Fruit fly (Drosophila melanogaster) whole organism, embryonic: ENCODE data around the gene CG9948.

Experiments
- Aef1 ChIP-seq: fragments of 200-800 bp; sonication (Bioruptor generic); IDR thresholded peaks from 3 replicates; pipeline ENCODE4 v1.3.6; 2022; ENCODE audit warnings: missing biosample characterization, missing genetic modification characterization
- BtbVII ChIP-seq: fragments of 200-800 bp; sonication (Bioruptor generic); optimal IDR thresholded peaks from 3 replicates; lab custom pipeline; 2017; ENCODE audit warnings: missing biosample characterization, mild to moderate bottlenecking, missing genetic modification characterization
- Bteb2 ChIP-seq: fragments of 200-800 bp; sonication (Bioruptor generic); optimal IDR thresholded peaks from 2 replicates; lab custom pipeline; 2016; ENCODE audit warnings: missing biosample characterization, missing genetic modification characterization
- CG10267 ChIP-seq: fragments of 200-800 bp; sonication (Bioruptor generic); optimal IDR thresholded peaks from 2 replicates; lab custom pipeline; 2018; ENCODE audit warnings: missing biosample characterization, mild to moderate bottlenecking, missing genetic modification characterization, moderate library complexity
- CG11723 ChIP-seq: fragments of 200-800 bp; sonication (Bioruptor generic); optimal IDR thresholded peaks from 2 replicates; lab custom pipeline; 2017; ENCODE audit warnings: missing biosample characterization, mild to moderate bottlenecking, missing genetic modification characterization
- CG12236 ChIP-seq: fragments of 200-800 bp; sonication (Bioruptor generic); optimal IDR thresholded peaks from 2 replicates; lab custom pipeline; 2016; ENCODE audit warnings: missing biosample characterization, missing genetic modification characterization
- CG13287 ChIP-seq: fragments of 200-800 bp; sonication (Bioruptor generic); IDR thresholded peaks from 2 replicates; pipeline ENCODE4 v1.3.6; 2022; ENCODE audit warnings: missing biosample characterization, missing genetic modification characterization; ENCODE audit not compliant: partially characterized antibody
- CG15514 ChIP-seq: fragments of 200-800 bp; sonication (Bioruptor generic); optimal IDR thresholded peaks from 3 replicates; lab custom pipeline; 2017; ENCODE audit warnings: missing biosample characterization, missing genetic modification characterization, mild to moderate bottlenecking, moderate library complexity, missing genetic modification reagents
- CG16779 ChIP-seq: fragments of 200-800 bp; sonication (Bioruptor generic); IDR thresholded peaks from 2 replicates; pipeline ENCODE4 v1.3.6; 2022; ENCODE audit warnings: missing biosample characterization, missing genetic modification characterization
- CG16813 ChIP-seq: fragments of 200-800 bp; sonication (Bioruptor generic); IDR thresholded peaks from 3 replicates; pipeline ENCODE4 v1.3.6; 2022; ENCODE audit warnings: missing biosample characterization, missing genetic modification characterization; ENCODE audit not compliant: partially characterized antibody
- CG31388 ChIP-seq: fragments of 200-800 bp; sonication (Bioruptor generic); optimal IDR thresholded peaks from 2 replicates; lab custom pipeline; 2016; ENCODE audit warnings: missing biosample characterization, missing genetic modification characterization
- CG32772 ChIP-seq: fragments of 200-800 bp; sonication (Bioruptor generic); IDR thresholded peaks from 2 replicates; pipeline ENCODE4 v1.3.6; 2022; ENCODE audit warnings: missing biosample characterization, missing genetic modification characterization
- CG33557 ChIP-seq: fragments of 200-800 bp; sonication (Bioruptor generic); optimal IDR thresholded peaks from 2 replicates; lab custom pipeline; 2019; ENCODE audit warnings: missing biosample characterization, mild to moderate bottlenecking, missing genetic modification characterization, moderate library complexity
- CG3407 ChIP-seq: fragments of 200-800 bp; sonication (Bioruptor generic); optimal IDR thresholded peaks from 2 replicates; lab custom pipeline; 2018; ENCODE audit warnings: missing biosample characterization, mild to moderate bottlenecking, missing genetic modification characterization
- CG4328 ChIP-seq: fragments of 200-800 bp; sonication (Bioruptor generic); optimal IDR thresholded peaks from 3 replicates; lab custom pipeline; 2017; ENCODE audit warnings: missing biosample characterization, missing genetic modification reagents, missing genetic modification characterization
- CG4820 ChIP-seq: fragments of 200-800 bp; sonication (Bioruptor generic); optimal IDR thresholded peaks from 3 replicates; lab custom pipeline; 2016; ENCODE audit warnings: missing biosample characterization, missing genetic modification characterization
- CG4854 ChIP-seq: fragments of 200-800 bp; sonication (Bioruptor generic); optimal IDR thresholded peaks from 2 replicates; lab custom pipeline; 2016; ENCODE audit warnings: missing biosample characterization, missing genetic modification characterization, inconsistent platforms
- CG6272 ChIP-seq: fragments of 200-800 bp; sonication (Bioruptor generic); IDR thresholded peaks from 2 replicates; pipeline ENCODE4 v1.3.6; 2022; ENCODE audit warnings: missing biosample characterization, missing genetic modification characterization
- CG7556 ChIP-seq: fragments of 200-800 bp; sonication (Bioruptor generic); optimal IDR thresholded peaks from 2 replicates; lab custom pipeline; 2017; ENCODE audit warnings: missing biosample characterization, mild to moderate bottlenecking, missing genetic modification characterization
- CG8281 ChIP-seq: fragments of 200-800 bp; sonication (Bioruptor generic); optimal IDR thresholded peaks from 2 replicates; lab custom pipeline; 2018; ENCODE audit warnings: missing biosample characterization, mild to moderate bottlenecking, missing genetic modification characterization, moderate library complexity
- CG8924 ChIP-seq: fragments of 200-800 bp; optimal IDR thresholded peaks from 3 replicates; lab custom pipeline; 2019; ENCODE audit warnings: missing biosample characterization, mild to moderate bottlenecking, missing genetic modification characterization, moderate library complexity
- CG8944 ChIP-seq: fragments of 200-800 bp; sonication (Bioruptor generic); optimal IDR thresholded peaks from 3 replicates; lab custom pipeline; 2016; ENCODE audit warnings: missing biosample characterization, missing genetic modification characterization
- CG9932 ChIP-seq: fragments of 200-800 bp; sonication (Bioruptor generic); IDR thresholded peaks from 2 replicates; pipeline ENCODE4 v1.3.6; 2022; ENCODE audit warnings: missing biosample characterization, missing genetic modification characterization
- D19A ChIP-seq: fragments of 200-800 bp; optimal IDR thresholded peaks from 3 replicates; lab custom pipeline; 2019; ENCODE audit warnings: missing biosample characterization, mild to moderate bottlenecking, missing genetic modification characterization, moderate library complexity
- E2f2 ChIP-seq: fragments of 200-800 bp; sonication (Bioruptor generic); IDR thresholded peaks from 2 replicates; pipeline ENCODE4 v1.3.6; 2022; ENCODE audit warnings: missing biosample characterization, missing genetic modification characterization
- Hr39 ChIP-seq: fragments of >200 bp; optimal IDR thresholded peaks from 2 replicates; lab custom pipeline; 2017
- Lhr ChIP-seq: fragments of 200-800 bp; sonication (Bioruptor generic); optimal IDR thresholded peaks from 3 replicates; lab custom pipeline; 2017; ENCODE audit warnings: mild to moderate bottlenecking, missing biosample characterization, missing genetic modification reagents, missing genetic modification characterization
- MTF-1 ChIP-seq: fragments of 200-800 bp; sonication (Bioruptor generic); optimal IDR thresholded peaks from 2 replicates; lab custom pipeline; 2018; ENCODE audit warnings: missing biosample characterization, mild to moderate bottlenecking, missing genetic modification characterization, borderline replicate concordance
- NC2α ChIP-seq: fragments of 200-800 bp; sonication (Bioruptor generic); optimal IDR thresholded peaks from 2 replicates; lab custom pipeline; 2016; ENCODE audit warnings: missing biosample characterization, missing genetic modification characterization
- Neu2 ChIP-seq: fragments of 200-800 bp; sonication (Bioruptor generic); optimal IDR thresholded peaks from 3 replicates; lab custom pipeline; 2016; ENCODE audit warnings: missing biosample characterization, missing genetic modification characterization, borderline replicate concordance
- Opbp ChIP-seq: fragments of 200-800 bp; sonication (Bioruptor generic); IDR thresholded peaks from 3 replicates; pipeline ENCODE4 v1.3.6; 2022; ENCODE audit warnings: missing biosample characterization, missing genetic modification characterization; ENCODE audit not compliant: partially characterized antibody
- Rfx ChIP-seq: fragments of 200-800 bp; sonication (Bioruptor generic); IDR thresholded peaks from 2 replicates; pipeline ENCODE4 v1.3.6; 2022; ENCODE audit warnings: missing biosample characterization, missing genetic modification characterization
- Sin3A ChIP-seq: fragments of >200 bp; optimal IDR thresholded peaks from 2 replicates; lab custom pipeline; 2018
- Tbp ChIP-seq: fragments of >200 bp; optimal IDR thresholded peaks from 2 replicates; lab custom pipeline; 2018; ENCODE audit warnings: missing biosample characterization, missing genetic modification characterization
- caup ChIP-seq: fragments of 200-800 bp; sonication (Bioruptor generic); optimal IDR thresholded peaks from 3 replicates; lab custom pipeline; 2017; ENCODE audit warnings: missing biosample characterization, mild to moderate bottlenecking, missing genetic modification characterization, moderate library complexity; ENCODE audit not compliant: severe bottlenecking
- da ChIP-seq: fragments of 200-800 bp; sonication (Bioruptor generic); optimal IDR thresholded peaks from 2 replicates; lab custom pipeline; 2016; ENCODE audit warnings: missing biosample characterization, missing genetic modification characterization
- en ChIP-seq: fragments of 200-800 bp; sonication (Bioruptor generic); optimal IDR thresholded peaks from 2 replicates; lab custom pipeline; 2016; ENCODE audit warnings: missing biosample characterization, missing genetic modification characterization
- ewg ChIP-seq: fragments of 200-800 bp; sonication (Bioruptor generic); optimal IDR thresholded peaks from 3 replicates; lab custom pipeline; 2017; ENCODE audit warnings: mild to moderate bottlenecking, missing biosample characterization, missing genetic modification reagents, missing genetic modification characterization
- fd102C ChIP-seq: fragments of 200-800 bp; sonication (Bioruptor generic); optimal IDR thresholded peaks from 2 replicates; lab custom pipeline; 2018; ENCODE audit warnings: missing biosample characterization, mild to moderate bottlenecking, missing genetic modification characterization, moderate library complexity
- fd64A ChIP-seq: fragments of 200-800 bp; sonication (Bioruptor generic); optimal IDR thresholded peaks from 3 replicates; lab custom pipeline; 2018; ENCODE audit warnings: missing biosample characterization, mild to moderate bottlenecking, missing genetic modification characterization
- ftz-f1 ChIP-seq: fragments of 200-800 bp; sonication (Bioruptor generic); optimal IDR thresholded peaks from 2 replicates; lab custom pipeline; 2016; ENCODE audit warnings: missing biosample characterization, missing genetic modification characterization
- phol ChIP-seq: fragments of 200-800 bp; sonication (Bioruptor generic); optimal IDR thresholded peaks from 3 replicates; lab custom pipeline; 2018; ENCODE audit warnings: missing biosample characterization, mild to moderate bottlenecking, missing genetic modification characterization, moderate library complexity
- ro ChIP-seq: fragments of 200-800 bp; sonication (Bioruptor generic); IDR thresholded peaks from 2 replicates; pipeline ENCODE4 v1.3.6; 2022; ENCODE audit warnings: missing biosample characterization, missing genetic modification characterization
- run ChIP-seq: fragments of 200-800 bp; sonication (Bioruptor generic); optimal IDR thresholded peaks from 3 replicates; lab custom pipeline; 2018; ENCODE audit warnings: missing biosample characterization, mild to moderate bottlenecking, missing genetic modification characterization
- shn ChIP-seq: fragments of 200-800 bp; sonication (Bioruptor generic); optimal IDR thresholded peaks from 3 replicates; lab custom pipeline; 2016; ENCODE audit warnings: missing biosample characterization, missing genetic modification characterization
- slbo ChIP-seq: fragments of 200-800 bp; sonication (Bioruptor generic); IDR thresholded peaks from 2 replicates; pipeline ENCODE4 v1.3.6; 2022; ENCODE audit warnings: missing biosample characterization, missing genetic modification characterization
- sqz ChIP-seq: fragments of 200-800 bp; sonication (Bioruptor generic); optimal IDR thresholded peaks from 3 replicates; lab custom pipeline; 2018; ENCODE audit warnings: missing biosample characterization, mild to moderate bottlenecking, missing genetic modification characterization
- sug ChIP-seq: fragments of 200-800 bp; optimal IDR thresholded peaks from 2 replicates; lab custom pipeline; 2019; ENCODE audit warnings: missing biosample characterization, mild to moderate bottlenecking, missing genetic modification characterization, moderate library complexity
- vfl ChIP-seq: fragments of 200-800 bp; sonication (Bioruptor generic); optimal IDR thresholded peaks from 2 replicates; lab custom pipeline; 2016; ENCODE audit warnings: missing biosample characterization, missing genetic modification characterization
- zf30C ChIP-seq: fragments of 200-800 bp; sonication (Bioruptor generic); optimal IDR thresholded peaks from 3 replicates; lab custom pipeline; 2018; ENCODE audit warnings: missing biosample characterization, mild to moderate bottlenecking, missing genetic modification characterization

The CG9948 gene

dm6 chr3L:6988942-6989569 is 33.3 kb downstream of the CG9948 start (continued):
- peak; percentile 63; the same call in 1 of the 2 replicates for TF ChIP-seq E2f2 (GFP tag; lab: Robert Waterston, UW)
- peak; percentile 94 for TF ChIP-seq CG4328 (GFP tag; lab: Kevin White, UChicago)
- TF ChIP-seq CG33557, result peak; percentile 87
- TF ChIP-seq fd64A (GFP tag; lab: Kevin White, UChicago), result peak; percentile 36
- no peak for TF ChIP-seq Opbp (GFP tag; lab: Robert Waterston, UW)
- TF ChIP-seq run (tag; lab: Kevin White, UChicago), result peak; percentile 68
- TF ChIP-seq CG11723, result peak; percentile 86
- TF ChIP-seq ftz-f1 (GFP tag; lab: Kevin White, UChicago), result peak; percentile 66
- peak; percentile 58 for TF ChIP-seq MTF-1 (GFP tag; lab: Kevin White, UChicago)
- no peak for TF ChIP-seq Hr39 (lab: Kevin White, UChicago)
- TF ChIP-seq CG6272 (GFP tag; lab: Robert Waterston, UW), result peak; percentile 77
- peak; percentile 95 for TF ChIP-seq CG4820 (GFP tag; lab: Kevin White, UChicago)
- TF ChIP-seq CG8944 (GFP tag; lab: Kevin White, UChicago), result peak; percentile 63
- peak; percentile 78 for TF ChIP-seq CG9932 (GFP tag; lab: Robert Waterston, UW)
- no peak; the same call in 1 of the 2 replicates for TF ChIP-seq CG13287
- TF ChIP-seq CG8281 (tag; lab: Kevin White, UChicago), result peak; percentile 81
- no peak for TF ChIP-seq Neu2 (GFP tag; lab: Kevin White, UChicago)
- peak; percentile 97 for TF ChIP-seq phol (tag; lab: Kevin White, UChicago)
- peak; percentile 36 for TF ChIP-seq da (GFP tag; lab: Kevin White, UChicago)
- TF ChIP-seq CG7556 (GFP tag; lab: Kevin White, UChicago), result peak; percentile 98
- TF ChIP-seq CG12236, result no peak
- peak; percentile 58 for TF ChIP-seq Lhr (GFP tag; lab: Kevin White, UChicago)
- no peak for TF ChIP-seq Sin3A (lab: Kevin White, UChicago)
- TF ChIP-seq CG4854 (GFP tag; lab: Kevin White, UChicago), result peak; percentile 39
- no peak for TF ChIP-seq CG16779
- no peak for TF ChIP-seq zf30C (GFP tag; lab: Kevin White, UChicago)
- TF ChIP-seq en (GFP tag; lab: Kevin White, UChicago), result peak; percentile 3
- TF ChIP-seq vfl (GFP tag; lab: Kevin White, UChicago), result no peak
- peak; percentile 76 for TF ChIP-seq ro (GFP tag; lab: Robert Waterston, UW)
- peak; percentile 79 for TF ChIP-seq CG32772 (GFP tag; lab: Robert Waterston, UW)
- TF ChIP-seq CG3407, result peak; percentile 84
- TF ChIP-seq CG31388 (GFP tag; lab: Kevin White, UChicago), result peak; percentile 80
- TF ChIP-seq Tbp (GFP tag; lab: Kevin White, UChicago), result no peak
- TF ChIP-seq CG10267 (tag; lab: Kevin White, UChicago), result peak; percentile 91
- peak; percentile 89 for TF ChIP-seq caup (GFP tag; lab: Kevin White, UChicago)
- TF ChIP-seq Aef1 (GFP tag; lab: Robert Waterston, UW), result peak; percentile 81
- TF ChIP-seq Rfx, result peak; percentile 90
- TF ChIP-seq sug (tag; lab: Kevin White, UChicago), result peak; percentile 87
- TF ChIP-seq slbo, result peak; percentile 80
- peak; percentile 47 for TF ChIP-seq Bteb2 (GFP tag; lab: Kevin White, UChicago)
- peak; percentile 93 for TF ChIP-seq D19A (tag; lab: Kevin White, UChicago)
- TF ChIP-seq BtbVII (GFP tag; lab: Kevin White, UChicago), result peak; percentile 94
- no peak for TF ChIP-seq CG16813 (GFP tag; lab: Robert Waterston, UW)
- TF ChIP-seq fd102C (GFP tag; lab: Kevin White, UChicago), result no peak
- TF ChIP-seq sqz (GFP tag; lab: Kevin White, UChicago), result peak; percentile 83
- TF ChIP-seq CG15514 (GFP tag; lab: Kevin White, UChicago), result peak; percentile 63
- no peak for TF ChIP-seq NC2α (GFP tag; lab: Kevin White, UChicago)
- peak; percentile 15 for TF ChIP-seq shn
- peak; percentile 81 for TF ChIP-seq ewg (GFP tag; lab: Kevin White, UChicago)
- TF ChIP-seq CG8924 (tag; lab: Kevin White, UChicago), result peak; percentile 95
